Worm (Caenorhabditis elegans) whole organism, mixed stage, embryonic: Measurements from ENCODE around the gene F08D12.7.

ENCODE experiments used
- bed-3 ChIP-seq: fragments of 200-800 bp; sonication (Bioruptor generic); optimal IDR thresholded peaks from 3 replicates; lab custom pipeline; 2018; ENCODE audit warnings: mild to moderate bottlenecking, missing genetic modification characterization, moderate library complexity, missing compliant biosample characterization
- ces-1 ChIP-seq: fragments of 150-350 bp; optimal IDR thresholded peaks from 2 replicates; lab custom pipeline; 2014; ENCODE audit warnings: missing biosample characterization, missing genetic modification reagents, missing genetic modification characterization
- elt-3 ChIP-seq: fragments of 150-350 bp; optimal IDR thresholded peaks from 2 replicates; lab custom pipeline; 2014; ENCODE audit warnings: missing biosample characterization, missing genetic modification characterization
- lsy-2 ChIP-seq: fragments of 150-350 bp; optimal IDR thresholded peaks from 2 replicates; lab custom pipeline; 2014; ENCODE audit warnings: missing biosample characterization, missing genetic modification characterization
- nhr-12 ChIP-seq: fragments of 150-350 bp; optimal IDR thresholded peaks from 2 replicates; lab custom pipeline; 2014; ENCODE audit warnings: missing biosample characterization, missing genetic modification characterization
- nhr-237 ChIP-seq: fragments of 150-350 bp; optimal IDR thresholded peaks from 2 replicates; lab custom pipeline; 2014; ENCODE audit warnings: missing biosample characterization, missing genetic modification characterization
- pha-4 ChIP-seq: fragments of 150-350 bp; optimal IDR thresholded peaks from 2 replicates; lab custom pipeline; 2018; ENCODE audit warnings: missing biosample characterization, missing genetic modification reagents, missing genetic modification characterization
- unc-39 ChIP-seq: fragments of 150-350 bp; optimal IDR thresholded peaks from 2 replicates; lab custom pipeline; 2014; ENCODE audit warnings: missing biosample characterization, missing genetic modification characterization

DNA sequence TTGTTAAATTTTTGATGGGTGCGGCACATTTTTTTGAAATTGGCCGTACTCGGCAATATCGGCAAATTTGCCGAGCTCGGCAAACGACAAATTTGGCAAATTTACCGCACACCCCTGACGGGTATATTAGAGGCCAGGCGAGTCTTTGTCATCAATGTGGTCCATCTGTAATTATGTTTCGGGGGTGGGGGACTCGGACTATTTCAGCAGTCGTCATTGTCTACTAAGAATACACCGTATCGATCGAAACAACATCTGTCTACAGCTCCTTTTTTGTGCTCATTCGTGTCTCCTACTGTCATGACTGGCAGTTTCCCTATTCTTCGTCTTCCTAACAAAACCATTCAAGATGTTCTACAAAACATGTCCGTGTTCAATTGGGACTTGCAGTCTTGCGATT lies 2.6 kb downstream of the F08D12.7 start, which contains the start of gene F08D12.15:
- no peak for TF ChIP-seq ces-1 (GFP tag; lab: Kevin White, UChicago)
- TF ChIP-seq elt-3 = no peak
- TF ChIP-seq nhr-237 (tag; lab: Kevin White, UChicago) = no peak
- no peak for TF ChIP-seq unc-39 (tag; lab: Kevin White, UChicago)
- no peak for TF ChIP-seq lsy-2 (tag; lab: Kevin White, UChicago)
- no peak for TF ChIP-seq pha-4 (tag; lab: Kevin White, UChicago)
- no peak for TF ChIP-seq bed-3 (GFP tag; lab: Kevin White, UChicago)
- TF ChIP-seq nhr-12 (tag; lab: Kevin White, UChicago) = no peak
